Fruit fly (Drosophila melanogaster) Kc167 (cell line): Measurements from ENCODE around the gene Gclc.

ENCODE experiments used
- h ChIP-seq: fragments of >200 bp; optimal IDR thresholded peaks from 3 replicates; lab custom pipeline; 2018; ENCODE audit warnings: missing external identifiers
- insv ChIP-seq: fragments of >200 bp; optimal IDR thresholded peaks from 3 replicates; lab custom pipeline; 2018; ENCODE audit warnings: missing external identifiers

DNA sequence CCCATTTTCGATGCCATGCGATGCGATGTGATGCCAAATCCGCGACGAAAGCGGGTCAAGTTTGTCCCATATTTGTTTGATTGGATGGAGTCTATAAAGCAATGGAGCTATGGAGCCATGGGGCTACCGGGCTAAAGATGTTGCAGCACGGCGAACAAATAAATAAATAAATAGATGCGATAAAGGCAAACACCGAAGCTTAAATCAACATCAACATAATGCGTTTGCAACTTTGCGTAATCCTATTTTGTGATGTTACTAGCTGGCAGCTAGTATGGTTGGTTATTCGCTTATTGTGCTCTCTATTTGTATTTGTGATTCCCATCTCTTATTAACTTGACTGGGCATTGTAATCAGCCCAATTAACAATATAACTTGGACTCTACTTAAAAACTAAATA, 12.2 kb upstream of the Gclc start:
- TF ChIP-seq insv (lab: Kevin White, UChicago) (no peak), h (lab: Kevin White, UChicago) (no peak)
